Fruit fly (Drosophila melanogaster): ENCODE measurements around the gene RpLP1.

dm6 chr2L:421119-421821, 1.5 kb downstream of the RpLP1 start, which contains the start of the genes CG11885 and CG13692:
- TF ChIP-seq psq (optimal IDR thresholded peaks at IDR 0.05): no peak
- TF ChIP-seq Dll (optimal IDR thresholded peaks at IDR 0.05): no peak
- no peak for TF ChIP-seq pan (optimal IDR thresholded peaks at IDR 0.05)
- TF ChIP-seq CG8478 (optimal IDR thresholded peaks at IDR 0.05): no peak
- no peak for TF ChIP-seq usp (GFP tag; optimal IDR thresholded peaks at IDR 0.05)

All from whole organism.